Fruit fly (Drosophila melanogaster) ovary, adult (tissue): ENCODE measurements around the gene CG31437.

Experiments
- CG17801 ChIP-seq: fragments of 200-800 bp; optimal IDR thresholded peaks from 2 replicates; lab custom pipeline; 2019; ENCODE audit warnings: missing biosample characterization, mild to moderate bottlenecking, missing genetic modification characterization, moderate library complexity; ENCODE audit not compliant: partially characterized antibody

The CG31437 gene

dm6 chr3R:25383400-25383799 lies at the start of gene CG31437:
Gene CG31437 (plus strand): TSS chr3R:25383700.
- no peak for TF ChIP-seq CG17801

dm6 chr3R:25335065-25335464 lies 48.4 kb upstream of the CG31437 start, which contains the start of the genes CG10669 and CG11902:
Gene CG10669 (minus strand): TSS chr3R:25335243.
Gene CG11902 (plus strand): TSS chr3R:25335257.
- TF ChIP-seq CG17801: no peak

dm6 chr3R:25339952-25340351 lies 43.5 kb upstream of the CG31437 start, which contains the start of gene rha:
Gene rha (plus strand): TSS chr3R:25340252.
- no peak for TF ChIP-seq CG17801

- no peak for TF ChIP-seq CG17801
Observed at dm6 chr3R:25346899-25347298, 36.6 kb upstream of the CG31437 start, which contains the start of gene tobi. Gene tobi (minus strand): TSS chr3R:25346921.

dm6 chr3R:25357985-25358384 lies 25.5 kb upstream of the CG31437 start, which contains the start of gene ND-49L:
Gene ND-49L (plus strand): TSS chr3R:25358285.
- no peak for TF ChIP-seq CG17801

dm6 chr3R:25382681-25383080 lies 819 bp upstream of the CG31437 start, which contains the start of gene alrm:
Gene alrm (minus strand): TSS chr3R:25382781.
- TF ChIP-seq CG17801: no peak

- no peak for TF ChIP-seq CG17801
Observed at dm6 chr3R:25384206-25384605, 706 bp downstream of the CG31437 start.

dm6 chr3R:25388522-25388921 lies 5.0 kb downstream of the CG31437 start:
- TF ChIP-seq CG17801: no peak

dm6 chr3R:25400545-25400944 lies 17.0 kb downstream of the CG31437 start, which contains the start of gene Muc96D:
Gene Muc96D (minus strand): TSS chr3R:25400645.
- TF ChIP-seq CG17801: no peak

dm6 chr3R:25427175-25427574 lies 43.7 kb downstream of the CG31437 start:
- TF ChIP-seq CG17801: no peak
